Worm (Caenorhabditis elegans) whole organism, early embryonic: ENCODE results near the gene W03F9.1.

Experiments
- B0310.2 ChIP-seq: sonication (generic microtip); optimal IDR thresholded peaks from 2 replicates; lab custom pipeline; 2016; ENCODE audit warnings: mild to moderate bottlenecking, missing genetic modification characterization, missing compliant biosample characterization
- F13C5.2 ChIP-seq: sonication (generic microtip); optimal IDR thresholded peaks from 2 replicates; lab custom pipeline; 2017; ENCODE audit warnings: mild to moderate bottlenecking, missing genetic modification characterization, inconsistent platforms, missing compliant biosample characterization
- aly-1 ChIP-seq: sonication (generic microtip); optimal IDR thresholded peaks from 2 replicates; lab custom pipeline; 2016; ENCODE audit warnings: missing genetic modification characterization, missing compliant biosample characterization
- ama-1 ChIP-seq: fragments of 150-350 bp; optimal IDR thresholded peaks from 2 replicates; lab custom pipeline; 2014
- ceh-13 ChIP-seq: fragments of 200-800 bp; sonication (Bioruptor generic); optimal IDR thresholded peaks from 2 replicates; lab custom pipeline; 2018; ENCODE audit warnings: mild to moderate bottlenecking, missing genetic modification characterization, missing compliant biosample characterization
- ceh-36 ChIP-seq: sonication (generic microtip); optimal IDR thresholded peaks from 2 replicates; lab custom pipeline; 2016; ENCODE audit warnings: missing genetic modification characterization, inconsistent platforms, missing compliant biosample characterization
- ets-7 ChIP-seq: sonication (generic microtip); optimal IDR thresholded peaks from 2 replicates; lab custom pipeline; 2016; ENCODE audit warnings: missing genotype, missing genetic modification characterization, missing compliant biosample characterization
- flt-1 ChIP-seq: fragments of 200-800 bp; sonication (Bioruptor generic); IDR thresholded peaks from 2 replicates; pipeline ENCODE4 v1.3.6; 2022; ENCODE audit warnings: missing genetic modification characterization, missing compliant biosample characterization
- hmbx-1 ChIP-seq: sonication (generic microtip); optimal IDR thresholded peaks from 2 replicates; lab custom pipeline; 2016; ENCODE audit warnings: mild to moderate bottlenecking, missing genetic modification characterization, missing compliant biosample characterization
- hmg-4 ChIP-seq: fragments of 200-800 bp; sonication (Bioruptor generic); optimal IDR thresholded peaks from 2 replicates; lab custom pipeline; 2018; ENCODE audit warnings: mild to moderate bottlenecking, missing genetic modification characterization, missing compliant biosample characterization
- hnd-1 ChIP-seq: sonication (generic microtip); optimal IDR thresholded peaks from 2 replicates; lab custom pipeline; 2016; ENCODE audit warnings: missing genetic modification characterization, missing compliant biosample characterization
- pes-1 ChIP-seq: fragments of 200-800 bp; sonication (Bioruptor generic); IDR thresholded peaks from 2 replicates; pipeline ENCODE4 v1.3.6; 2022; ENCODE audit warnings: missing genetic modification reagents, missing genetic modification characterization, missing compliant biosample characterization
- scrt-1 ChIP-seq: fragments of 200-800 bp; sonication (Bioruptor generic); IDR thresholded peaks from 2 replicates; pipeline ENCODE4 v1.3.6; 2022; ENCODE audit warnings: missing genetic modification characterization, missing compliant biosample characterization
- sea-1 ChIP-seq: fragments of 200-800 bp; sonication (Bioruptor generic); conservative IDR thresholded peaks from 2 replicates; pipeline ENCODE4 v1.3.6; 2022; ENCODE audit warnings: missing genetic modification characterization, missing compliant biosample characterization
- tbx-11 ChIP-seq: fragments of 200-800 bp; sonication (Bioruptor generic); IDR thresholded peaks from 2 replicates; pipeline ENCODE4 v1.3.6; 2022; ENCODE audit warnings: missing genetic modification characterization, missing compliant biosample characterization
- tbx-37 ChIP-seq: fragments of 200-800 bp; sonication (Bioruptor generic); conservative IDR thresholded peaks from 2 replicates; pipeline ENCODE4 v1.3.6; 2022; ENCODE audit warnings: missing genetic modification reagents, missing genetic modification characterization, missing compliant biosample characterization
- tra-4 ChIP-seq: sonication (generic microtip); optimal IDR thresholded peaks from 2 replicates; lab custom pipeline; 2017; ENCODE audit warnings: missing genetic modification characterization, missing compliant biosample characterization

Gene W03F9.1

DNA sequence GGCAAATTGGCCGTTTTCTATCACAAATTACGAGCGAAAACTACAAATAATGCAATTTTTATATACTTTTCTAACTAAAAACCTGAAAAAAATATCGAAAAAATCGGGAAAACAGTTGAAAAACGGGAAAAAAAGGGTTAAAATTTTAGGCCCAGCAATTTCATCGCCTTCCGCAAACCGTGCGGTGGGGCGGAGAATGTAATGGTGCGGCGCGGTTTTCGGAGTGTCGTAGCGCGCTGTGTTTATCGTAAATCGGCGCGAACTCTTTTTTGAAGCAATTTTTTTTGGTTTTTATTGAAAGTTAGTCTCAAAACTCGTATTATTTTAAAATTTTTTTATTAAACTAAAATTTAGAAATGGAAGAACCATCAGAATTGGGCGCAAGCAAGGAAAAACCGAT lies 22.0 kb downstream of the W03F9.1 start, which contains the start of gene picd-1:
Gene picd-1 (plus strand): TSS at position 352 of the 400 bp plus-strand sequence.
- TF ChIP-seq hmg-4 (peak; percentile 27), scrt-1 (GFP tag; lab: Robert Waterston, UW) (peak; percentile 22; the same call in 1 of the 2 replicates), hmbx-1 (tag; lab: Kevin White, UChicago) (no peak), F13C5.2 (tag; lab: Kevin White, UChicago) (peak; percentile 32)

DNA sequence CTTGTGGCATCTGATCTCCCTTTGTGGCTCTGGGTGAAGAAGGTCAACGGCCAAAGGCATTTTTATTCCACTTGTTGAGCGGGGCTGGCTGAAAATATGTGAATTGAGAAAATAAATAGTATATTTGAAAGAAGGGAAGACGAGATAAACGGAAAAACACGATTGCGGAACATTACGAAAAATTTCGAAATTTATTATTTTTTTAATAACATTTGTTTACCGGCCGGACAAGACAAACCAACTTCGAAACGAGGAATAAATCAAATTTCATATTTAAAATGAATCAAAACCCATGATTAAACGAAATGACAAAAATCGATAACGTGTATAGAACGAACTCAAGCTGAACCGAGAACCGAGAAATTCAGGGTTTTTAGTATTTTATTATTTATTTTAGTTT lies 22.5 kb downstream of the W03F9.1 start, which contains the start of gene rps-27:
Gene rps-27 (minus strand): TSS at position 101 of the 400 bp plus-strand sequence.
- TF ChIP-seq ceh-36 (tag; lab: Kevin White, UChicago) (no peak), tbx-37 (no peak), flt-1 (GFP tag; lab: Robert Waterston, UW) (no peak), tra-4 (tag; lab: Kevin White, UChicago) (no peak), hmbx-1 (tag; lab: Kevin White, UChicago) (no peak), scrt-1 (GFP tag; lab: Robert Waterston, UW) (no peak), sea-1 (no peak), pes-1 (GFP tag; lab: Robert Waterston, UW) (no peak), ama-1 (lab: Kevin White, UChicago) (no peak)

DNA sequence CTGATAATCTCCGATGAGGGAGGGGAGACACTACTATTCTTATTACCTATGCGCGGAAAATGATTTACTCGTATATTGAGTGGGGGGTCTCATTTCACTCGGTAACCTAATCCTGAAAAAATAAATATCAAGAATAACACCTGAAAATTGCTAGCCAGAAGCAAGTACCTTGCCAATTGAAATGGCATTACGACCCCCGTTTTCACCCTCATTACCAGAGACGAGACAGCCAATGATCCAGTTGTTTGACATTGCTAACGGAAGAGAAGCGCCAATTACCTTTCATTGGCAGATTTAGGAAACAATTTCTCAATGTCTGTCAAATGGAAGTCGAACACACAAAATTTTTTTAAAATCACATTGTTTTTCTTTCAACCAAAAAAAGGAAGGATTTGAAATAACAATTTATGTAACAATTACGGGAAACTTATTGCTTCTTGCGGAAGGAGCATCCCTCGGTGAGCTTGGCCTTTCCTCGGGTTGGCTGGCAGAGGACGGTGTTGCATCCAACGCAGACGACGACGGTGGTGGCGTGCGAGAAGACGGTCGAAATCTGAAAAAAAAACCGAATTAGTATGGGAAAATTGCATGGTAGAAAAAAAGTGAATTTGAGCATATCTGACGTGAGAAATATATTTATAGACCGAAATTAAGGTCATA lies 23.3 kb downstream of the W03F9.1 start:
- TF ChIP-seq aly-1 (tag; lab: Kevin White, UChicago) (no peak), ama-1 (lab: Kevin White, UChicago) (no peak), sea-1 (no peak), scrt-1 (GFP tag; lab: Robert Waterston, UW) (no peak), tbx-11 (GFP tag; lab: Robert Waterston, UW) (no peak), hnd-1 (no peak), flt-1 (GFP tag; lab: Robert Waterston, UW) (no peak), hmg-4 (no peak), ceh-13 (GFP tag; lab: Kevin White, UChicago) (no peak), B0310.2 (tag; lab: Kevin White, UChicago) (no peak), hmbx-1 (tag; lab: Kevin White, UChicago) (no peak), tbx-37 (no peak), ets-7 (tag; lab: Kevin White, UChicago) (no peak), ceh-36 (tag; lab: Kevin White, UChicago) (no peak), F13C5.2 (tag; lab: Kevin White, UChicago) (no peak), tra-4 (tag; lab: Kevin White, UChicago) (no peak), pes-1 (GFP tag; lab: Robert Waterston, UW) (no peak)

- TF ChIP-seq aly-1 (tag; lab: Kevin White, UChicago) (no peak), ceh-13 (GFP tag; lab: Kevin White, UChicago) (no peak), ceh-36 (tag; lab: Kevin White, UChicago) (no peak), tbx-37 (no peak), hnd-1 (no peak), ama-1 (lab: Kevin White, UChicago) (no peak), sea-1 (no peak), scrt-1 (GFP tag; lab: Robert Waterston, UW) (no peak), hmbx-1 (tag; lab: Kevin White, UChicago) (no peak), flt-1 (GFP tag; lab: Robert Waterston, UW) (no peak), F13C5.2 (tag; lab: Kevin White, UChicago) (no peak), pes-1 (GFP tag; lab: Robert Waterston, UW) (no peak), B0310.2 (tag; lab: Kevin White, UChicago) (no peak), hmg-4 (no peak), ets-7 (tag; lab: Kevin White, UChicago) (no peak), tra-4 (tag; lab: Kevin White, UChicago) (no peak), tbx-11 (GFP tag; lab: Robert Waterston, UW) (no peak)
Measured at ce11 chrV:102165-102564, 24.4 kb downstream of the W03F9.1 start.

- no peak for TF ChIP-seq aly-1 (tag; lab: Kevin White, UChicago)
- no peak for TF ChIP-seq sea-1
- TF ChIP-seq ets-7 (tag; lab: Kevin White, UChicago): no peak
Measured at ce11 chrV:83732-84131, 42.8 kb downstream of the W03F9.1 start, which contains the start of gene daam-1. daam-1 (minus strand) TSS chrV:83832.
